Worm (Caenorhabditis elegans) whole organism, late embryonic: ENCODE measurements around the gene rpl-38.

Experiments used
- T23F11.4 ChIP-seq: fragments of 200-800 bp; sonication (Bioruptor generic); optimal IDR thresholded peaks from 2 replicates; lab custom pipeline; 2018; ENCODE audit warnings: mild to moderate bottlenecking, missing genetic modification characterization, missing compliant biosample characterization
- nhr-11 ChIP-seq: fragments of 150-350 bp; optimal IDR thresholded peaks from 2 replicates; lab custom pipeline; 2014; ENCODE audit warnings: missing biosample characterization, missing genetic modification characterization
- pha-4 ChIP-seq: fragments of 150-350 bp; optimal IDR thresholded peaks from 2 replicates; lab custom pipeline; 2018; ENCODE audit warnings: missing biosample characterization, missing genetic modification reagents, missing genetic modification characterization
- pqm-1 ChIP-seq: sonication (generic microtip); optimal IDR thresholded peaks from 2 replicates; lab custom pipeline; 2016; ENCODE audit warnings: missing genetic modification characterization, missing compliant biosample characterization
- rnt-1 ChIP-seq: sonication (generic microtip); optimal IDR thresholded peaks from 2 replicates; lab custom pipeline; 2016; ENCODE audit warnings: missing genetic modification characterization, missing compliant biosample characterization

- TF ChIP-seq T23F11.4 (GFP tag; lab: Kevin White, UChicago) (no peak), nhr-11 (tag; lab: Kevin White, UChicago) (no peak), rnt-1 (tag; lab: Kevin White, UChicago) (no peak), pqm-1 (tag; lab: Kevin White, UChicago) (no peak), pha-4 (no peak)
These were observed 27.4 kb upstream of the rpl-38 start, which contains the start of gene C06B8.3 for ce11 chrV:15484537-15484936.
